Worm (Caenorhabditis elegans) whole organism, young adult: ENCODE results near the gene tsp-8.
A peak's percentile ranks its signal among the peaks of the same experiment; 100 is the strongest.

Experiments
- B0035.1 ChIP-seq: sonication (generic microtip); optimal IDR thresholded peaks from 2 replicates; lab custom pipeline; 2016; ENCODE audit warnings: missing genetic modification characterization, mild to moderate bottlenecking, missing compliant biosample characterization, missing genotype, missing genetic modification reagents
- C06A6.2 ChIP-seq: fragments of 200-800 bp; sonication (Bioruptor generic); conservative IDR thresholded peaks from 2 replicates; pipeline ENCODE4 v1.3.6; 2022; ENCODE audit warnings: missing genetic modification characterization, missing compliant biosample characterization
- D2030.7 ChIP-seq: fragments of 200-800 bp; sonication (Bioruptor generic); IDR thresholded peaks from 2 replicates; pipeline ENCODE4 v1.3.6; 2022; ENCODE audit warnings: missing genetic modification reagents, missing genetic modification characterization, missing compliant biosample characterization
- F23B12.7 ChIP-seq: sonication (generic microtip); optimal IDR thresholded peaks from 2 replicates; lab custom pipeline; 2017; ENCODE audit warnings: missing genetic modification characterization, mild to moderate bottlenecking, missing compliant biosample characterization, antibody characterized with exemption, moderate library complexity; ENCODE audit not compliant: insufficient read depth
- K12H6.12 ChIP-seq: fragments of 200-800 bp; sonication (Bioruptor generic); optimal IDR thresholded peaks from 2 replicates; lab custom pipeline; 2018; ENCODE audit warnings: mild to moderate bottlenecking, missing genetic modification characterization, missing compliant biosample characterization
- Y79H2A.3 ChIP-seq: fragments of 200-800 bp; sonication (Bioruptor generic); conservative IDR thresholded peaks from 2 replicates; pipeline ENCODE4 v1.3.6; 2022; ENCODE audit warnings: missing genetic modification reagents, missing genetic modification characterization, missing compliant biosample characterization
- Y95B8A.8 ChIP-seq: fragments of 200-800 bp; sonication (Bioruptor generic); IDR thresholded peaks from 2 replicates; pipeline ENCODE4 v1.3.6; 2022; ENCODE audit warnings: missing genetic modification reagents, missing genetic modification characterization, missing compliant biosample characterization
- ZK185.1 ChIP-seq: sonication (generic microtip); optimal IDR thresholded peaks from 2 replicates; lab custom pipeline; 2016; ENCODE audit warnings: mild to moderate bottlenecking, missing genetic modification characterization, missing compliant biosample characterization; ENCODE audit not compliant: poor library complexity, severe bottlenecking
- aptf-2 ChIP-seq: fragments of 200-800 bp; sonication (Bioruptor generic); conservative IDR thresholded peaks from 2 replicates; pipeline ENCODE4 v1.3.6; 2022; ENCODE audit warnings: missing genetic modification reagents, missing genetic modification characterization, missing compliant biosample characterization
- cebp-1 ChIP-seq, 2 experiments: fragments of 200-800 bp in 1 of 2; sonication (Bioruptor generic) in 1 of 2; sonication (generic microtip) in 1 of 2; IDR thresholded peaks in 1 of 2; optimal IDR thresholded peaks in 1 of 2; 2 replicates each; pipeline versions ENCODE4 v1.3.6 to Lab custom; 2017 to 2022; ENCODE audit warnings: missing compliant biosample characterization in 2 of 2, missing genetic modification characterization in 2 of 2, mild to moderate bottlenecking in 1 of 2, missing genetic modification reagents in 1 of 2, moderate library complexity in 1 of 2
- ceh-27 ChIP-seq: fragments of 200-800 bp; sonication (Bioruptor generic); optimal IDR thresholded peaks from 2 replicates; lab custom pipeline; 2018; ENCODE audit warnings: mild to moderate bottlenecking, missing genetic modification characterization, moderate library complexity, missing compliant biosample characterization
- ceh-58 ChIP-seq: fragments of 200-800 bp; sonication (Bioruptor generic); IDR thresholded peaks from 2 replicates; pipeline ENCODE4 v1.3.6; 2022; ENCODE audit warnings: missing genetic modification characterization, missing compliant biosample characterization
- ceh-79 ChIP-seq: sonication (generic microtip); optimal IDR thresholded peaks from 2 replicates; lab custom pipeline; 2017; ENCODE audit warnings: mild to moderate bottlenecking, missing genetic modification characterization, missing compliant biosample characterization
- ceh-91 ChIP-seq: fragments of 200-800 bp; sonication (Bioruptor generic); IDR thresholded peaks from 2 replicates; pipeline ENCODE4 v1.3.6; 2022; ENCODE audit warnings: missing genetic modification reagents, missing genetic modification characterization, missing compliant biosample characterization
- dpff-1 ChIP-seq: sonication (generic microtip); optimal IDR thresholded peaks from 2 replicates; lab custom pipeline; 2017; ENCODE audit warnings: mild to moderate bottlenecking, missing genetic modification characterization, missing compliant biosample characterization
- egl-44 ChIP-seq: fragments of 200-800 bp; sonication (Bioruptor generic); IDR thresholded peaks from 2 replicates; pipeline ENCODE4 v1.3.6; 2022; ENCODE audit warnings: missing genetic modification reagents, missing genetic modification characterization, missing compliant biosample characterization
- egrh-3 ChIP-seq: fragments of 200-800 bp; sonication (Bioruptor generic); IDR thresholded peaks from 2 replicates; pipeline ENCODE4 v1.3.6; 2022; ENCODE audit warnings: missing genetic modification reagents, missing genetic modification characterization, missing compliant biosample characterization
- ekl-4 ChIP-seq: fragments of 200-800 bp; sonication (Bioruptor generic); IDR thresholded peaks from 2 replicates; pipeline ENCODE4 v1.3.6; 2022; ENCODE audit warnings: missing genetic modification reagents, missing genetic modification characterization, missing compliant biosample characterization
- hlh-26 ChIP-seq: fragments of 200-800 bp; sonication (Bioruptor generic); conservative IDR thresholded peaks from 2 replicates; pipeline ENCODE4 v1.3.6; 2022; ENCODE audit warnings: missing genetic modification reagents, missing genetic modification characterization, missing compliant biosample characterization
- hmg-1.2 ChIP-seq: fragments of 200-800 bp; sonication (Bioruptor generic); IDR thresholded peaks from 2 replicates; pipeline ENCODE4 v1.3.6; 2022; ENCODE audit warnings: missing genetic modification reagents, missing genetic modification characterization, missing compliant biosample characterization
- hsf-1 ChIP-seq: fragments of 200-800 bp; sonication (Bioruptor generic); IDR thresholded peaks from 2 replicates; pipeline ENCODE4 v1.3.6; 2022; ENCODE audit warnings: missing genetic modification reagents, missing genetic modification characterization, missing compliant biosample characterization
- let-526 ChIP-seq: fragments of 200-800 bp; sonication (Bioruptor generic); IDR thresholded peaks from 2 replicates; pipeline ENCODE4 v1.3.6; 2022; ENCODE audit warnings: missing genetic modification reagents, missing genetic modification characterization, missing compliant biosample characterization
- let-607 ChIP-seq, 2 experiments: fragments of 200-800 bp in 1 of 2; sonication (Bioruptor generic) in 1 of 2; sonication (generic microtip) in 1 of 2; optimal IDR thresholded peaks; 2 replicates each; lab custom pipeline; 2016 to 2018; ENCODE audit warnings: mild to moderate bottlenecking in 2 of 2, missing compliant biosample characterization in 2 of 2, missing genetic modification characterization in 2 of 2, moderate library complexity in 2 of 2, missing genotype in 1 of 2
- lin-35 ChIP-seq, 3 experiments: fragments of 150-350 bp in 2 of 3; sonication (generic microtip) in 1 of 3; optimal IDR thresholded peaks; 2 replicates each; lab custom pipeline; 2014 to 2018; ENCODE audit warnings: missing biosample characterization in 3 of 3, missing genetic modification characterization in 3 of 3, missing genetic modification reagents in 3 of 3
- lsy-27 ChIP-seq: sonication (generic microtip); optimal IDR thresholded peaks from 2 replicates; lab custom pipeline; 2017; ENCODE audit warnings: missing genetic modification characterization, mild to moderate bottlenecking, missing compliant biosample characterization, antibody characterized with exemption, missing genotype, borderline replicate concordance; ENCODE audit not compliant: insufficient read depth
- madf-6 ChIP-seq: fragments of 200-800 bp; sonication (Bioruptor generic); IDR thresholded peaks from 2 replicates; pipeline ENCODE4 v1.3.6; 2022; ENCODE audit warnings: missing genetic modification reagents, missing genetic modification characterization, missing compliant biosample characterization
- mel-28 ChIP-seq: sonication (generic microtip); optimal IDR thresholded peaks from 2 replicates; lab custom pipeline; 2016; ENCODE audit warnings: borderline replicate concordance, mild to moderate bottlenecking, missing genetic modification characterization, missing compliant biosample characterization
- nfyb-1 ChIP-seq: fragments of 200-800 bp; sonication (Bioruptor generic); IDR thresholded peaks from 2 replicates; pipeline ENCODE4 v1.3.6; 2022; ENCODE audit warnings: missing genetic modification reagents, missing genetic modification characterization, missing compliant biosample characterization
- nhr-179 ChIP-seq: sonication (generic microtip); optimal IDR thresholded peaks from 2 replicates; lab custom pipeline; 2016; ENCODE audit warnings: mild to moderate bottlenecking, missing genetic modification characterization, missing compliant biosample characterization
- nhr-80 ChIP-seq: sonication (generic microtip); optimal IDR thresholded peaks from 2 replicates; lab custom pipeline; 2016; ENCODE audit warnings: missing genetic modification characterization, missing compliant biosample characterization
- rec-8 ChIP-seq, 2 experiments: sonication (generic microtip); optimal IDR thresholded peaks; 2 replicates each; lab custom pipeline; 2016; ENCODE audit warnings: mild to moderate bottlenecking in 2 of 2, missing genetic modification characterization in 2 of 2, missing genetic modification reagents in 2 of 2, missing genotype in 2 of 2, missing biosample characterization in 1 of 2, missing compliant biosample characterization in 1 of 2, moderate library complexity in 1 of 2
- rpc-1 ChIP-seq, 2 experiments: fragments of 150-350 bp in 1 of 2; sonication (generic microtip) in 1 of 2; optimal IDR thresholded peaks; 2 replicates each; lab custom pipeline; 2014 to 2018; ENCODE audit warnings: missing biosample characterization in 1 of 2, missing genetic modification characterization in 1 of 2, missing genetic modification reagents in 1 of 2, missing genotype in 1 of 2
- sdz-38 ChIP-seq: sonication (generic microtip); optimal IDR thresholded peaks from 2 replicates; lab custom pipeline; 2016; ENCODE audit warnings: missing genotype, missing genetic modification characterization, missing compliant biosample characterization
- sea-2 ChIP-seq: fragments of 200-800 bp; sonication (Bioruptor generic); IDR thresholded peaks from 2 replicates; pipeline ENCODE4 v1.3.6; 2022; ENCODE audit warnings: missing genetic modification characterization, missing compliant biosample characterization
- snpc-1.3 ChIP-seq: sonication (generic microtip); optimal IDR thresholded peaks from 2 replicates; lab custom pipeline; 2017; ENCODE audit warnings: missing genetic modification characterization, mild to moderate bottlenecking, missing compliant biosample characterization, antibody characterized with exemption, moderate library complexity, missing genotype, missing genetic modification reagents; ENCODE audit not compliant: insufficient read depth
- snpc-3.4 ChIP-seq: sonication (generic microtip); optimal IDR thresholded peaks from 2 replicates; lab custom pipeline; 2017; ENCODE audit warnings: missing genetic modification characterization, mild to moderate bottlenecking, missing compliant biosample characterization, antibody characterized with exemption, moderate library complexity, missing genotype, missing genetic modification reagents
- unc-62 ChIP-seq: fragments of 150-350 bp; optimal IDR thresholded peaks from 2 replicates; lab custom pipeline; 2014; ENCODE audit warnings: missing biosample characterization, missing genetic modification reagents, missing genetic modification characterization
- zfh-2 ChIP-seq: fragments of 200-800 bp; sonication (Bioruptor generic); conservative IDR thresholded peaks from 2 replicates; pipeline ENCODE4 v1.3.6; 2022; ENCODE audit warnings: missing genetic modification reagents, missing genetic modification characterization, missing compliant biosample characterization
- zim-3 ChIP-seq: sonication (generic microtip); optimal IDR thresholded peaks from 2 replicates; lab custom pipeline; 2017; ENCODE audit warnings: mild to moderate bottlenecking, missing genetic modification characterization, moderate library complexity, missing compliant biosample characterization
- ztf-28 ChIP-seq: fragments of 200-800 bp; sonication (Bioruptor generic); IDR thresholded peaks from 2 replicates; pipeline ENCODE4 v1.3.6; 2022; ENCODE audit warnings: missing genetic modification reagents, missing genetic modification characterization, missing compliant biosample characterization
- ztf-6 ChIP-seq: fragments of 200-800 bp; sonication (Bioruptor generic); IDR thresholded peaks from 2 replicates; pipeline ENCODE4 v1.3.6; 2022; ENCODE audit warnings: missing genetic modification reagents, missing genetic modification characterization, missing compliant biosample characterization

Gene tsp-8

ce11 chrX:14711168-14711629, 18.1 kb downstream of the tsp-8 start, which contains the start of gene atrn-1:
atrn-1 (plus strand) TSS chrX:14711579.
- TF ChIP-seq hmg-1.2 (GFP tag; lab: Robert Waterston, UW) (peak; percentile 71; the same call in 1 of the 2 replicates), nhr-80 (tag; lab: Kevin White, UChicago) (peak; percentile 5), C06A6.2 (GFP tag; lab: Robert Waterston, UW) (no peak)

ce11 chrX:14709591-14709990, 19.7 kb downstream of the tsp-8 start:
- TF ChIP-seq egl-44 (GFP tag; lab: Robert Waterston, UW) = no peak
- no peak for TF ChIP-seq unc-62
- TF ChIP-seq snpc-1.3 (tag; lab: Kevin White, UChicago) = no peak
- TF ChIP-seq madf-6 (GFP tag; lab: Robert Waterston, UW) = no peak
- no peak for TF ChIP-seq F23B12.7 (tag; lab: Kevin White, UChicago)
- TF ChIP-seq hsf-1 (GFP tag; lab: Robert Waterston, UW) = no peak
- no peak for TF ChIP-seq cebp-1 (GFP tag; IDR thresholded peaks at IDR 0.05; lab: Robert Waterston, UW)
- no peak for TF ChIP-seq cebp-1 (tag; optimal IDR thresholded peaks at IDR 0.05; lab: Kevin White, UChicago)
- no peak for TF ChIP-seq lin-35 (GFP tag; optimal IDR thresholded peaks at IDR 0.05; lab: Kevin White, UChicago)
- TF ChIP-seq, all 124 proteins: peak for 0

ce11 chrX:14708176-14708642, 21.1 kb downstream of the tsp-8 start:
- no peak for TF ChIP-seq mel-28 (tag; lab: Kevin White, UChicago)
- no peak for TF ChIP-seq ceh-58 (GFP tag; lab: Robert Waterston, UW)
- TF ChIP-seq lin-35 (GFP tag; optimal IDR thresholded peaks at IDR 0.05; lab: Kevin White, UChicago) = peak in 1 of 3 experiments; percentile 84
- TF ChIP-seq K12H6.12 (tag; lab: Kevin White, UChicago) = peak; percentile 98
- no peak for TF ChIP-seq rec-8 (tag; optimal IDR thresholded peaks at IDR 0.05; lab: Kevin White, UChicago)
- no peak for TF ChIP-seq sdz-38 (tag; lab: Kevin White, UChicago)
- TF ChIP-seq rpc-1 (optimal IDR thresholded peaks at IDR 0.05; lab: Kevin White, UChicago) = no peak
- no peak for TF ChIP-seq rpc-1 (tag; optimal IDR thresholded peaks at IDR 0.05; lab: Kevin White, UChicago)
- TF ChIP-seq ekl-4 (GFP tag; lab: Robert Waterston, UW) = no peak
- no peak for TF ChIP-seq ceh-91 (GFP tag; lab: Robert Waterston, UW)
- peak; percentile 100 for TF ChIP-seq zfh-2 (GFP tag; lab: Robert Waterston, UW)
- TF ChIP-seq F23B12.7 (tag; lab: Kevin White, UChicago) = no peak
- TF ChIP-seq ceh-79 = no peak
- TF ChIP-seq ztf-6 (GFP tag; lab: Robert Waterston, UW) = no peak
- no peak for TF ChIP-seq zim-3 (tag; lab: Kevin White, UChicago)
- peak; percentile 53 for TF ChIP-seq ZK185.1 (tag; lab: Kevin White, UChicago)
- peak; percentile 33 to 71 for TF ChIP-seq let-607 (tag; optimal IDR thresholded peaks at IDR 0.05; lab: Kevin White, UChicago)
- peak; percentile 91 for TF ChIP-seq nfyb-1
- peak; percentile 98 for TF ChIP-seq egrh-3
- TF ChIP-seq unc-62 = no peak
- no peak for TF ChIP-seq aptf-2 (GFP tag; lab: Robert Waterston, UW)
- no peak for TF ChIP-seq nhr-179 (tag; lab: Kevin White, UChicago)
- TF ChIP-seq hlh-26 = no peak
- TF ChIP-seq Y79H2A.3 (GFP tag; lab: Robert Waterston, UW) = no peak
- TF ChIP-seq D2030.7 (GFP tag; lab: Robert Waterston, UW) = no peak
- no peak for TF ChIP-seq Y95B8A.8 (GFP tag; lab: Robert Waterston, UW)
- no peak for TF ChIP-seq ztf-28
- TF ChIP-seq sea-2 = no peak
- peak; percentile 71; the same call in 1 of the 2 replicates for TF ChIP-seq let-526
- peak; percentile 92 for TF ChIP-seq ceh-27
- peak; percentile 40 for TF ChIP-seq B0035.1 (tag; lab: Kevin White, UChicago)
- no peak for TF ChIP-seq snpc-3.4
- no peak for TF ChIP-seq dpff-1
- TF ChIP-seq lsy-27 (tag; lab: Kevin White, UChicago) = no peak
- no peak for TF ChIP-seq hsf-1 (GFP tag; lab: Robert Waterston, UW)
